Fruit fly (Drosophila melanogaster) whole organism, pupa: ENCODE measurements around the gene MBD-R2.
A peak's percentile ranks its signal among the peaks of the same experiment; 100 is the strongest.

Source experiments
- CG10348 ChIP-seq: fragments of 200-800 bp; sonication (Bioruptor generic); IDR thresholded peaks from 2 replicates; pipeline ENCODE4 v1.3.6; 2022; ENCODE audit warnings: missing biosample characterization, missing genetic modification characterization
- CG12605 ChIP-seq: fragments of 200-800 bp; sonication (Bioruptor generic); IDR thresholded peaks from 2 replicates; pipeline ENCODE4 v1.3.6; 2022; ENCODE audit warnings: missing biosample characterization, missing genetic modification characterization
- CG13204 ChIP-seq: fragments of 200-800 bp; sonication (Bioruptor generic); optimal IDR thresholded peaks from 2 replicates; lab custom pipeline; 2018; ENCODE audit warnings: missing biosample characterization, mild to moderate bottlenecking, missing genetic modification characterization, moderate library complexity
- CG14655 ChIP-seq: fragments of 200-800 bp; sonication (Bioruptor generic); optimal IDR thresholded peaks from 3 replicates; lab custom pipeline; 2017; ENCODE audit warnings: mild to moderate bottlenecking, missing biosample characterization, missing genetic modification reagents, missing genetic modification characterization
- CG15710 ChIP-seq: fragments of 200-800 bp; sonication (Bioruptor generic); optimal IDR thresholded peaks from 2 replicates; lab custom pipeline; 2018; ENCODE audit warnings: missing biosample characterization, mild to moderate bottlenecking, missing genetic modification characterization, moderate library complexity
- CG17806 ChIP-seq: fragments of 200-800 bp; sonication (Bioruptor generic); optimal IDR thresholded peaks from 2 replicates; lab custom pipeline; 2018; ENCODE audit warnings: missing biosample characterization, mild to moderate bottlenecking, missing genetic modification characterization, moderate library complexity
- CG32121 ChIP-seq: fragments of 200-800 bp; sonication (Bioruptor generic); IDR thresholded peaks from 2 replicates; pipeline ENCODE4 v1.3.6; 2022; ENCODE audit warnings: missing biosample characterization, missing genetic modification characterization
- CG34367 ChIP-seq: fragments of 200-800 bp; sonication (Bioruptor generic); optimal IDR thresholded peaks from 2 replicates; lab custom pipeline; 2018; ENCODE audit warnings: missing biosample characterization, mild to moderate bottlenecking, missing genetic modification characterization
- CG4496 ChIP-seq: fragments of 200-800 bp; sonication (Bioruptor generic); IDR thresholded peaks from 3 replicates; pipeline ENCODE4 v1.3.6; 2022; ENCODE audit warnings: missing biosample characterization, missing genetic modification characterization
- CG8159 ChIP-seq: fragments of 200-800 bp; sonication (Bioruptor generic); optimal IDR thresholded peaks from 3 replicates; lab custom pipeline; 2018; ENCODE audit warnings: missing biosample characterization, mild to moderate bottlenecking, missing genetic modification characterization, moderate library complexity
- CG8301 ChIP-seq: fragments of 200-800 bp; sonication (Bioruptor generic); optimal IDR thresholded peaks from 2 replicates; lab custom pipeline; 2018; ENCODE audit warnings: missing biosample characterization, mild to moderate bottlenecking, missing genetic modification characterization
- CG9948 ChIP-seq: fragments of 200-800 bp; sonication (Bioruptor generic); optimal IDR thresholded peaks from 2 replicates; lab custom pipeline; 2018; ENCODE audit warnings: missing biosample characterization, mild to moderate bottlenecking, missing genetic modification characterization, moderate library complexity
- D1 ChIP-seq: fragments of 200-800 bp; sonication (Bioruptor generic); optimal IDR thresholded peaks from 2 replicates; lab custom pipeline; 2018; ENCODE audit warnings: missing biosample characterization, mild to moderate bottlenecking, missing genetic modification characterization, moderate library complexity
- EcR ChIP-seq: fragments of 200-800 bp; sonication (Bioruptor generic); optimal IDR thresholded peaks from 3 replicates; lab custom pipeline; 2019; ENCODE audit warnings: missing biosample characterization, missing genetic modification characterization, mild to moderate bottlenecking, moderate library complexity, missing genetic modification reagents
- Ets98B ChIP-seq: fragments of 200-800 bp; sonication (Bioruptor generic); IDR thresholded peaks from 2 replicates; pipeline ENCODE4 v1.3.6; 2022; ENCODE audit warnings: missing biosample characterization, missing genetic modification characterization
- Pif1A ChIP-seq: fragments of 200-800 bp; sonication (Bioruptor generic); optimal IDR thresholded peaks from 3 replicates; lab custom pipeline; 2016; ENCODE audit warnings: missing biosample characterization, missing genetic modification characterization
- Pif1B ChIP-seq: fragments of 200-800 bp; sonication (Bioruptor generic); optimal IDR thresholded peaks from 3 replicates; lab custom pipeline; 2016; ENCODE audit warnings: missing biosample characterization, missing genetic modification characterization
- Snoo ChIP-seq: fragments of 200-800 bp; sonication (Bioruptor generic); optimal IDR thresholded peaks from 3 replicates; lab custom pipeline; 2017; ENCODE audit warnings: missing biosample characterization, mild to moderate bottlenecking, missing genetic modification characterization, inconsistent platforms
- fd96Ca ChIP-seq: fragments of 200-800 bp; sonication (Bioruptor generic); IDR thresholded peaks from 3 replicates; pipeline ENCODE4 v1.3.6; 2022; ENCODE audit warnings: missing biosample characterization, missing genetic modification characterization
- gl ChIP-seq: fragments of 200-800 bp; sonication (Bioruptor generic); optimal IDR thresholded peaks from 2 replicates; lab custom pipeline; 2018; ENCODE audit warnings: missing biosample characterization, mild to moderate bottlenecking, missing genetic modification characterization
- rn ChIP-seq: fragments of 200-800 bp; sonication (Bioruptor generic); IDR thresholded peaks from 2 replicates; pipeline ENCODE4 v1.3.6; 2022; ENCODE audit warnings: missing biosample characterization, missing genetic modification characterization

MBD-R2 gene

DNA sequence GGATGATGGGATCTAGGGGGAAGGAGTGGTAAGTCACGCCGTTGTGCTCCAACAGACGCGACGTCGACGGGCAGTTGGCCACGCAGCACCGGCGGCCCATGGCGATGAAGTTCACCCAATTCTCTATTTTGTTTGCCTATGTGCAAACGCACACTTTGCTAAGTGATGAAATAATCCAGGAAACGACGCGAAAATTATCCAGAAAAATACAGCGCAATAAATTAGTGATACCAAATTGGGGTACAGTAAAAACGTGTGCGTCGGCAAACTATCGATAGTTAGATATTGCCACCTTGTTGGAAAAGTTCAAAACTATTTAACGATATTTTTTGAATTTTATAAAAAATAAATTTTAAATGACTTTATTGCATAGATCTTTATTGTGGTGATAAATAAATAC is at the start of gene MBD-R2:
Gene MBD-R2 (minus strand): TSS at position 222 of the 400 bp plus-strand sequence.
- no peak for TF ChIP-seq CG12605 (GFP tag; lab: Robert Waterston, UW)
- TF ChIP-seq CG8301 (tag; lab: Kevin White, UChicago): no peak
- TF ChIP-seq CG14655 (GFP tag; lab: Kevin White, UChicago): no peak
- TF ChIP-seq Snoo: no peak
- TF ChIP-seq Pif1B (GFP tag; lab: Kevin White, UChicago): no peak
- TF ChIP-seq CG34367: no peak
- TF ChIP-seq D1: no peak
- TF ChIP-seq fd96Ca (GFP tag; lab: Robert Waterston, UW): no peak
- TF ChIP-seq Ets98B: no peak
- TF ChIP-seq Pif1A (GFP tag; lab: Kevin White, UChicago): no peak
- no peak for TF ChIP-seq gl
- no peak for TF ChIP-seq CG17806 (tag; lab: Kevin White, UChicago)
- no peak for TF ChIP-seq CG32121 (GFP tag; lab: Robert Waterston, UW)
- TF ChIP-seq CG9948 (tag; lab: Kevin White, UChicago): no peak

DNA sequence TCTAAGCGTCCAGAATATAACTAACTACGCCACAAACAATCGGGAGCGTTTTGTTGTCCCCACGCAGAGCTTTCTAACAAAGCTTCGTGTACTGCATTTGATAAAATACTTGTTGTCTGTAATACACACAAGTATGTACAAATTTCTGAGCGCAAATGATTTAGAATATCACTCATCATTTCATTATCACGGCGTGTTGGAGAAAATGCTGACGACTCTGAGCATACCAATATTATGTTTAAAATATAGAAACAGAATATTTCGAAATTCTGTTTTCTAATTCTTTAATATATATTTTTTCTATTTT is 49.8 kb upstream of the MBD-R2 start, which contains the start of gene Cyp9f2:
Gene Cyp9f2 (minus strand): TSS at position 101 of the 307 bp plus-strand sequence.
- no peak for TF ChIP-seq EcR
- TF ChIP-seq fd96Ca (GFP tag; lab: Robert Waterston, UW): no peak
- TF ChIP-seq CG13204 (GFP tag; lab: Kevin White, UChicago): no peak
- no peak for TF ChIP-seq CG4496
- TF ChIP-seq D1: no peak
- TF ChIP-seq Pif1A (GFP tag; lab: Kevin White, UChicago): no peak
- TF ChIP-seq CG15710: no peak
- TF ChIP-seq Ets98B: no peak
- no peak for TF ChIP-seq CG9948 (tag; lab: Kevin White, UChicago)
- TF ChIP-seq CG14655 (GFP tag; lab: Kevin White, UChicago): no peak
- TF ChIP-seq CG8301 (tag; lab: Kevin White, UChicago): no peak
- no peak for TF ChIP-seq rn (GFP tag; lab: Robert Waterston, UW)
- TF ChIP-seq gl: no peak
- no peak for TF ChIP-seq CG12605 (GFP tag; lab: Robert Waterston, UW)
- TF ChIP-seq Pif1B (GFP tag; lab: Kevin White, UChicago): no peak
- no peak for TF ChIP-seq Snoo
- TF ChIP-seq CG8159 (tag; lab: Kevin White, UChicago): no peak
- TF ChIP-seq CG34367: no peak
- TF ChIP-seq CG32121 (GFP tag; lab: Robert Waterston, UW): no peak
- TF ChIP-seq CG17806 (tag; lab: Kevin White, UChicago): no peak

DNA sequence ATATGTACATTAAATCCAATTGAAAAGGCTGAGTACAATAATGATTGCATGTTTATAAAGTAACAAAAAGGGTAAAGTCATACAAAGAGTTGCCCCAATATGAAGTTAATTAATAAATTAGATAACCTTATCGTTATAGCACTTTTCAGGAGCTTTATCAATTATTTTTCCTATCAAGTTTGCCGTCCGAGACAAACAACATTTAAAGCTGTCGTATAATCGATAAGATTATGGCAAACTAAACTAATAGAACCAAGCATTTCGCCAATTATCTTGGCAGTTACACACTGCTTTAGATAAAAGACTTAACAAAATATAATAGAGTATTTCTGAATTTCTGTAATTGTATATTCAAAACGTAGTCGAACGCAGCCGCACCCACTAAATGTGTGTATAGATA is 49.1 kb upstream of the MBD-R2 start:
- TF ChIP-seq fd96Ca (GFP tag; lab: Robert Waterston, UW): no peak
- TF ChIP-seq rn (GFP tag; lab: Robert Waterston, UW): no peak
- no peak for TF ChIP-seq CG17806 (tag; lab: Kevin White, UChicago)
- TF ChIP-seq CG8301 (tag; lab: Kevin White, UChicago): no peak
- no peak for TF ChIP-seq D1
- TF ChIP-seq CG14655 (GFP tag; lab: Kevin White, UChicago): no peak
- TF ChIP-seq Snoo: no peak
- no peak for TF ChIP-seq gl
- TF ChIP-seq CG9948 (tag; lab: Kevin White, UChicago): no peak
- no peak for TF ChIP-seq CG34367
- TF ChIP-seq CG15710: no peak
- TF ChIP-seq CG10348 (GFP tag; lab: Robert Waterston, UW): no peak
- no peak for TF ChIP-seq Pif1A (GFP tag; lab: Kevin White, UChicago)
- no peak for TF ChIP-seq CG4496
- TF ChIP-seq CG32121 (GFP tag; lab: Robert Waterston, UW): no peak
- no peak for TF ChIP-seq CG12605 (GFP tag; lab: Robert Waterston, UW)
- TF ChIP-seq CG13204 (GFP tag; lab: Kevin White, UChicago): no peak

DNA sequence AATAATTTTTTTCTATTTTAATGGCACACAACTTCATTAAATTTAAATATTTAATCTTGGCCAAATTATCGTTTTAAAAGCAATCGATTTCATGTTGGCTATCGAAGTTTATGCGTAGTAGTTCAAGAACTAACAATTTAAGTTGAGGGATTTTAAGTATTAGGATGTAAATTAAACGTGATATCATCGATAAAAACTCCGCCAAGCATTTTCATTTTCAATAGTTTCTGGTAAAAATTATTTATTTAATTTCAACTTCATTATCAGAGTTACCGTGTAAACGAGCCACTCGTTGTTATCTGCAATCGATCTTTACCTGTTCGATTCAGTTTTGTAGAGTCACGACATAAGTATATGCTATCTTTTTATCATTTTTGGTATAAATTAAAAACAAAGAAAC is 46.9 kb upstream of the MBD-R2 start:
- TF ChIP-seq CG15710 (peak; percentile 97), Ets98B (peak; percentile 96), D1 (peak; percentile 99), CG8159 (tag; lab: Kevin White, UChicago) (peak; percentile 100), Pif1A (GFP tag; lab: Kevin White, UChicago) (peak; percentile 95), Pif1B (GFP tag; lab: Kevin White, UChicago) (peak; percentile 97), gl (peak; percentile 93), CG12605 (GFP tag; lab: Robert Waterston, UW) (peak; percentile 96), CG13204 (GFP tag; lab: Kevin White, UChicago) (no peak), CG32121 (GFP tag; lab: Robert Waterston, UW) (peak; percentile 93), fd96Ca (GFP tag; lab: Robert Waterston, UW) (peak; percentile 84), CG17806 (tag; lab: Kevin White, UChicago) (peak; percentile 97), CG4496 (no peak), CG8301 (tag; lab: Kevin White, UChicago) (peak; percentile 100), CG10348 (GFP tag; lab: Robert Waterston, UW) (no peak), rn (GFP tag; lab: Robert Waterston, UW) (peak; percentile 84), CG34367 (peak; percentile 98), EcR (peak; percentile 22), Snoo (peak; percentile 98), CG9948 (tag; lab: Kevin White, UChicago) (peak; percentile 98), CG14655 (GFP tag; lab: Kevin White, UChicago) (peak; percentile 95)

DNA sequence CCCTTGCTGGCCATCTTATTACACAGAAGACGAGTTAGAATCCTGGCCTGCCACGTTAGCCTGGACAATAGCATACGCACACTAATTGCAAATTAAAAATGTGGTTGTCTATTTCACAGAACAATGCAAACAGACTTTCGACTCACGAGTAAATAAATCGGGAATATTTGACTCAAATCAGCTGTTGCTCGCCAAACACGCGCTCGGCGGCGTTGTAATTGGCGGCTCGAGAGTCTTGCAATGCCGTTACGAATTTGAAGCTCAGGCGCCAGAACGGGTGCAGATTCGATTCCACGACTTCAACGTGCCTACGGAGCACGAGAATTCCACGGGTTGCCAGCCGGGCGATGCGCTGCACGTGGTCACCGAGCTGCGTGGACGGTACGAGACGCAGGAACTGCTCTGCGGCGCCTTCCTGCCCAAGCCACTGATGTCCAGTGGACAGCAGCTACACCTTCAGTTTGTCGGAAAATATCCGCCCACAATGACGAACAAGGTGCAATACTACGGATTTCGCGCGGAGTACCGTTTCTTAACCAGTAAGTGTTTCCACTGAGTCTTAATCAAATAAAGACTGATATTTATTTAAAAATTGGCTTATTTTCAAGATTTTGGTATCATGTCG is 45.7 kb upstream of the MBD-R2 start, which contains the start of gene DNAlig3:
Gene DNAlig3 (minus strand): TSS at position 168 of the 625 bp plus-strand sequence.
- TF ChIP-seq Pif1B (GFP tag; lab: Kevin White, UChicago): no peak
- no peak for TF ChIP-seq Pif1A (GFP tag; lab: Kevin White, UChicago)
- TF ChIP-seq CG12605 (GFP tag; lab: Robert Waterston, UW): peak; percentile 35; the same call in 1 of the 2 replicates
